Fruit fly (Drosophila melanogaster) whole organism, embryonic: ENCODE measurements around the gene Tlk.

Experiments used
- Antp ChIP-seq: fragments of 200-800 bp; sonication (Bioruptor generic); optimal IDR thresholded peaks from 3 replicates; lab custom pipeline; 2016; ENCODE audit warnings: missing biosample characterization, missing genetic modification characterization
- Asciz ChIP-seq: fragments of 200-800 bp; sonication (Bioruptor generic); optimal IDR thresholded peaks from 2 replicates; lab custom pipeline; 2017; ENCODE audit warnings: missing biosample characterization, mild to moderate bottlenecking, missing genetic modification characterization, missing genetic modification reagents
- Atf6 ChIP-seq: fragments of 200-800 bp; sonication (Bioruptor generic); IDR thresholded peaks from 2 replicates; pipeline ENCODE4 v1.3.6; 2022; ENCODE audit warnings: missing biosample characterization, missing genetic modification characterization
- C15 ChIP-seq: fragments of 200-800 bp; sonication (Bioruptor generic); IDR thresholded peaks from 3 replicates; pipeline ENCODE4 v1.3.6; 2022; ENCODE audit warnings: missing biosample characterization, missing genetic modification characterization
- CG1024 ChIP-seq: fragments of 200-800 bp; sonication (Bioruptor generic); IDR thresholded peaks from 2 replicates; pipeline ENCODE4 v1.3.6; 2022; ENCODE audit warnings: missing biosample characterization, missing genetic modification characterization
- CG11398 ChIP-seq: fragments of 200-800 bp; sonication (Bioruptor generic); optimal IDR thresholded peaks from 2 replicates; lab custom pipeline; 2016; ENCODE audit warnings: missing biosample characterization, missing genetic modification characterization
- CG12659 ChIP-seq: fragments of 200-800 bp; sonication (Bioruptor generic); optimal IDR thresholded peaks from 3 replicates; lab custom pipeline; 2017; ENCODE audit warnings: mild to moderate bottlenecking, missing biosample characterization, missing genetic modification reagents, missing genetic modification characterization
- CG1647 ChIP-seq: fragments of 200-800 bp; sonication (Bioruptor generic); optimal IDR thresholded peaks from 3 replicates; lab custom pipeline; 2016; ENCODE audit warnings: missing biosample characterization, missing genetic modification characterization
- CG16815 ChIP-seq: fragments of 200-800 bp; sonication (Bioruptor generic); optimal IDR thresholded peaks from 3 replicates; lab custom pipeline; 2017; ENCODE audit warnings: missing biosample characterization, mild to moderate bottlenecking, missing genetic modification characterization
- CG18011 ChIP-seq: fragments of 200-800 bp; sonication (Bioruptor generic); optimal IDR thresholded peaks from 2 replicates; lab custom pipeline; 2017; ENCODE audit warnings: missing biosample characterization, missing genetic modification characterization, mild to moderate bottlenecking, moderate library complexity, missing genotype
- CG18262 ChIP-seq: fragments of 200-800 bp; optimal IDR thresholded peaks from 3 replicates; lab custom pipeline; 2019; ENCODE audit warnings: missing biosample characterization, mild to moderate bottlenecking, missing genetic modification characterization, moderate library complexity
- CG2199 ChIP-seq: fragments of 200-800 bp; sonication (Bioruptor generic); IDR thresholded peaks from 3 replicates; pipeline ENCODE4 v1.3.6; 2022; ENCODE audit warnings: missing biosample characterization, missing genetic modification characterization
- CG3726 ChIP-seq: fragments of 200-800 bp; sonication (Bioruptor generic); IDR thresholded peaks from 3 replicates; pipeline ENCODE4, ENCODE4 v1.3.6; 2022; ENCODE audit warnings: missing biosample characterization, missing genetic modification characterization
- CG4730 ChIP-seq: fragments of 200-800 bp; sonication (Bioruptor generic); IDR thresholded peaks from 2 replicates; pipeline ENCODE4 v1.3.6; 2022; ENCODE audit warnings: missing biosample characterization, missing genetic modification characterization
- CG5180 ChIP-seq: fragments of 200-800 bp; sonication (Bioruptor generic); optimal IDR thresholded peaks from 3 replicates; lab custom pipeline; 2017; ENCODE audit warnings: missing biosample characterization, missing genetic modification characterization, mild to moderate bottlenecking, moderate library complexity, missing genetic modification reagents
- CG5953 ChIP-seq: fragments of 200-800 bp; sonication (Bioruptor generic); IDR thresholded peaks from 2 replicates; pipeline ENCODE4 v1.3.6; 2022; ENCODE audit warnings: missing biosample characterization, missing genetic modification characterization
- CG8089 ChIP-seq: fragments of 200-800 bp; sonication (Bioruptor generic); optimal IDR thresholded peaks from 3 replicates; lab custom pipeline; 2016; ENCODE audit warnings: missing biosample characterization, missing genetic modification characterization
- CG8359 ChIP-seq: fragments of 200-800 bp; sonication (Bioruptor generic); optimal IDR thresholded peaks from 2 replicates; lab custom pipeline; 2017; ENCODE audit warnings: missing biosample characterization, mild to moderate bottlenecking, missing genetic modification characterization, borderline replicate concordance
- CG8478 ChIP-seq: fragments of >200 bp; optimal IDR thresholded peaks from 2 replicates; lab custom pipeline; 2018
- CG8765 ChIP-seq: fragments of 200-800 bp; sonication (Bioruptor generic); IDR thresholded peaks from 2 replicates; pipeline ENCODE4 v1.3.6; 2022; ENCODE audit warnings: missing biosample characterization, missing genetic modification characterization
- CG8944 ChIP-seq: fragments of 200-800 bp; sonication (Bioruptor generic); optimal IDR thresholded peaks from 3 replicates; lab custom pipeline; 2016; ENCODE audit warnings: missing biosample characterization, missing genetic modification characterization
- CG9797 ChIP-seq: fragments of 200-800 bp; sonication (Bioruptor generic); optimal IDR thresholded peaks from 3 replicates; lab custom pipeline; 2018; ENCODE audit warnings: missing biosample characterization, mild to moderate bottlenecking, missing genetic modification characterization
- CG9876 ChIP-seq: fragments of 200-800 bp; sonication (Bioruptor generic); optimal IDR thresholded peaks from 2 replicates; lab custom pipeline; 2016; ENCODE audit warnings: missing biosample characterization, missing genetic modification characterization
- Dad ChIP-seq: fragments of 200-800 bp; sonication (Bioruptor generic); optimal IDR thresholded peaks from 3 replicates; lab custom pipeline; 2016; ENCODE audit warnings: missing biosample characterization, missing genetic modification characterization
- Dip3 ChIP-seq: fragments of 200-800 bp; sonication (Bioruptor generic); optimal IDR thresholded peaks from 3 replicates; lab custom pipeline; 2016; ENCODE audit warnings: missing biosample characterization, missing genetic modification characterization
- Dref ChIP-seq: fragments of 200-800 bp; sonication (Bioruptor generic); IDR thresholded peaks from 2 replicates; pipeline ENCODE4 v1.3.6; 2022; ENCODE audit warnings: missing biosample characterization, missing genetic modification characterization
- HLH3B ChIP-seq: fragments of 200-800 bp; sonication (Bioruptor generic); IDR thresholded peaks from 2 replicates; pipeline ENCODE4 v1.3.6; 2022; ENCODE audit warnings: missing biosample characterization, missing genetic modification characterization
- MTF-1 ChIP-seq: fragments of 200-800 bp; sonication (Bioruptor generic); optimal IDR thresholded peaks from 2 replicates; lab custom pipeline; 2018; ENCODE audit warnings: missing biosample characterization, mild to moderate bottlenecking, missing genetic modification characterization, borderline replicate concordance
- Myb ChIP-seq: fragments of 200-800 bp; sonication (Bioruptor generic); optimal IDR thresholded peaks from 2 replicates; lab custom pipeline; 2016; ENCODE audit warnings: missing biosample characterization, missing genetic modification characterization
- NC2α ChIP-seq: fragments of 200-800 bp; sonication (Bioruptor generic); optimal IDR thresholded peaks from 2 replicates; lab custom pipeline; 2016; ENCODE audit warnings: missing biosample characterization, missing genetic modification characterization
- Nf-YB ChIP-seq: fragments of 200-800 bp; sonication (Bioruptor generic); optimal IDR thresholded peaks from 3 replicates; lab custom pipeline; 2019; ENCODE audit warnings: missing biosample characterization, mild to moderate bottlenecking, missing genetic modification characterization, moderate library complexity
- NfI ChIP-seq: fragments of 200-800 bp; sonication (Bioruptor generic); optimal IDR thresholded peaks from 3 replicates; lab custom pipeline; 2018; ENCODE audit warnings: missing biosample characterization, mild to moderate bottlenecking, missing genetic modification characterization, moderate library complexity
- Oli ChIP-seq: fragments of 200-800 bp; sonication (Bioruptor generic); optimal IDR thresholded peaks from 2 replicates; lab custom pipeline; 2018; ENCODE audit warnings: missing biosample characterization, mild to moderate bottlenecking, missing genetic modification characterization, moderate library complexity
- Rx ChIP-seq: fragments of 200-800 bp; sonication (Bioruptor generic); IDR thresholded peaks from 2 replicates; pipeline ENCODE4 v1.3.6; 2022; ENCODE audit warnings: missing biosample characterization, missing genetic modification characterization
- Tbp ChIP-seq: fragments of >200 bp; optimal IDR thresholded peaks from 2 replicates; lab custom pipeline; 2018; ENCODE audit warnings: missing biosample characterization, missing genetic modification characterization
- Xrp1 ChIP-seq: fragments of 200-800 bp; sonication (Bioruptor generic); IDR thresholded peaks from 2 replicates; pipeline ENCODE4 v1.3.6; 2022; ENCODE audit warnings: missing biosample characterization, missing genetic modification characterization
- chinmo ChIP-seq: fragments of 200-800 bp; sonication (Bioruptor generic); IDR thresholded peaks from 4 replicates; pipeline ENCODE4 v1.3.6; 2022; ENCODE audit warnings: missing biosample characterization, missing genetic modification characterization; ENCODE audit not compliant: partially characterized antibody
- croc ChIP-seq: fragments of 200-800 bp; sonication (Bioruptor generic); conservative IDR thresholded peaks from 3 replicates; pipeline ENCODE4 v1.3.6; 2022; ENCODE audit warnings: missing biosample characterization, missing genetic modification characterization
- dati ChIP-seq: fragments of 200-800 bp; sonication (Bioruptor generic); IDR thresholded peaks from 2 replicates; pipeline ENCODE4 v1.3.6; 2022; ENCODE audit warnings: missing biosample characterization, missing genetic modification characterization
- eve ChIP-seq, 2 experiments: fragments of >200 bp; optimal IDR thresholded peaks; 2 replicates each; lab custom pipeline; 2017; ENCODE audit warnings: missing biosample characterization in 2 of 2, missing genetic modification characterization in 2 of 2
- fd3F ChIP-seq: fragments of 200-800 bp; sonication (Bioruptor generic); optimal IDR thresholded peaks from 2 replicates; lab custom pipeline; 2018; ENCODE audit warnings: missing biosample characterization, mild to moderate bottlenecking, missing genetic modification characterization, moderate library complexity
- gem ChIP-seq: fragments of 200-800 bp; sonication (Bioruptor generic); optimal IDR thresholded peaks from 2 replicates; lab custom pipeline; 2019; ENCODE audit warnings: missing biosample characterization, mild to moderate bottlenecking, missing genetic modification characterization, moderate library complexity
- her ChIP-seq: fragments of 200-800 bp; sonication (Bioruptor generic); optimal IDR thresholded peaks from 2 replicates; lab custom pipeline; 2016; ENCODE audit warnings: missing biosample characterization, missing genetic modification characterization
- insv ChIP-seq, 2 experiments: fragments of 200-800 bp; sonication (Bioruptor generic); optimal IDR thresholded peaks; 3 replicates each; lab custom pipeline; 2016 to 2018; ENCODE audit warnings: missing biosample characterization in 2 of 2, missing genetic modification characterization in 2 of 2
- pan ChIP-seq, 4 experiments: fragments of >200 bp in 3 of 4; fragments of 200-800 bp in 1 of 4; sonication (Bioruptor generic) in 1 of 4; optimal IDR thresholded peaks in 3 of 4; IDR thresholded peaks in 1 of 4; 2 replicates each; pipeline versions ENCODE4 v1.3.6 to Lab custom; 2017 to 2022; ENCODE audit warnings: missing biosample characterization in 2 of 4, missing genetic modification characterization in 2 of 4, mixed read lengths in 1 of 4
- psq ChIP-seq: fragments of 200-800 bp; sonication (Bioruptor generic); optimal IDR thresholded peaks from 2 replicates; lab custom pipeline; 2017; ENCODE audit warnings: missing biosample characterization, missing genetic modification characterization
- slbo ChIP-seq: fragments of 200-800 bp; sonication (Bioruptor generic); IDR thresholded peaks from 2 replicates; pipeline ENCODE4 v1.3.6; 2022; ENCODE audit warnings: missing biosample characterization, missing genetic modification characterization
- sqz ChIP-seq: fragments of 200-800 bp; sonication (Bioruptor generic); optimal IDR thresholded peaks from 3 replicates; lab custom pipeline; 2018; ENCODE audit warnings: missing biosample characterization, mild to moderate bottlenecking, missing genetic modification characterization
- tx ChIP-seq: fragments of 200-800 bp; sonication (Bioruptor generic); optimal IDR thresholded peaks from 2 replicates; lab custom pipeline; 2016; ENCODE audit warnings: missing biosample characterization, missing genetic modification characterization
- zfh1 ChIP-seq: fragments of 200-800 bp; sonication (Bioruptor generic); IDR thresholded peaks from 3 replicates; pipeline ENCODE4 v1.3.6; 2022; ENCODE audit warnings: missing biosample characterization, missing genetic modification characterization

Gene Tlk

dm6 chrX:3743891-3744491 lies 24.2 kb downstream of the Tlk start (continued):
- TF ChIP-seq NC2α (GFP tag; lab: Kevin White, UChicago) (no peak), croc (peak; percentile 75), CG2199 (GFP tag; lab: Robert Waterston, UW) (no peak), CG8944 (GFP tag; lab: Kevin White, UChicago) (no peak), CG8765 (GFP tag; lab: Robert Waterston, UW) (0 out of 2 replicates have a peak, but pooled peaks have one; percentile 27), Xrp1 (GFP tag; lab: Robert Waterston, UW) (peak; percentile 70), Dip3 (GFP tag; lab: Kevin White, UChicago) (no peak), CG8359 (GFP tag; lab: Kevin White, UChicago) (peak; percentile 46), Myb (GFP tag; lab: Kevin White, UChicago) (no peak), CG9797 (no peak), chinmo (GFP tag; lab: Robert Waterston, UW) (peak; percentile 63), CG5180 (no peak), sqz (peak; percentile 72), Dad (GFP tag; lab: Kevin White, UChicago) (no peak), NfI (GFP tag; lab: Kevin White, UChicago) (peak; percentile 80), MTF-1 (GFP tag; lab: Kevin White, UChicago) (no peak), CG18011 (GFP tag; lab: Kevin White, UChicago) (peak; percentile 37), Rx (GFP tag; lab: Robert Waterston, UW) (peak; percentile 29), dati (GFP tag; lab: Robert Waterston, UW) (no peak), Dref (GFP tag; lab: Robert Waterston, UW) (no peak), Nf-YB (GFP tag; lab: Kevin White, UChicago) (peak; percentile 78), tx (GFP tag; lab: Kevin White, UChicago) (no peak), slbo (GFP tag; lab: Robert Waterston, UW) (peak; percentile 85), CG5953 (GFP tag; lab: Robert Waterston, UW) (peak; percentile 46), CG1024 (GFP tag; lab: Robert Waterston, UW) (no peak), CG4730 (GFP tag; lab: Robert Waterston, UW) (peak; percentile 59), HLH3B (GFP tag; lab: Robert Waterston, UW) (peak; percentile 77), pan (optimal IDR thresholded peaks at IDR 0.05; lab: Kevin White, UChicago) (no peak), pan (GFP tag; optimal IDR thresholded peaks at IDR 0.05 in 1 of 2, IDR thresholded peaks at IDR 0.05 in 1 of 2) (peak in 1 of 2 experiments; percentile 84), gem (tag; lab: Kevin White, UChicago) (peak; percentile 96), eve (GFP tag; optimal IDR thresholded peaks at IDR 0.05; lab: Kevin White, UChicago) (peak in 1 of 2 experiments; percentile 88), CG8478 (peak; percentile 34), CG9876 (GFP tag; lab: Kevin White, UChicago) (no peak), Tbp (GFP tag; lab: Kevin White, UChicago) (no peak), insv (GFP tag; optimal IDR thresholded peaks at IDR 0.05; lab: Kevin White, UChicago) (peak in 1 of 2 experiments; percentile 35), fd3F (GFP tag; lab: Kevin White, UChicago) (peak; percentile 72), CG12659 (peak; percentile 96), CG16815 (peak; percentile 78), CG3726 (GFP tag; lab: Robert Waterston, UW) (peak; percentile 87; the same call in 2 of the 3 replicates), her (no peak), CG8089 (no peak), CG18262 (tag; lab: Kevin White, UChicago) (peak; percentile 96), Atf6 (GFP tag; lab: Robert Waterston, UW) (peak; percentile 74), Asciz (GFP tag; lab: Kevin White, UChicago) (peak; percentile 88), CG1647 (GFP tag; lab: Kevin White, UChicago) (no peak), C15 (GFP tag; lab: Robert Waterston, UW) (0 out of 3 replicates have a peak, but pooled peaks have one; percentile 35), psq (GFP tag; lab: Kevin White, UChicago) (peak; percentile 24), CG11398 (GFP tag; lab: Kevin White, UChicago) (no peak), zfh1 (GFP tag; lab: Robert Waterston, UW) (peak; percentile 30; the same call in 1 of the 3 replicates), Antp (GFP tag; lab: Kevin White, UChicago) (no peak), Oli (tag; lab: Kevin White, UChicago) (peak; percentile 91)
